Worm (Caenorhabditis elegans): ENCODE measurements around the gene F56D2.8.
A peak's percentile ranks its signal among the peaks of the same experiment; 100 is the strongest.

DNA sequence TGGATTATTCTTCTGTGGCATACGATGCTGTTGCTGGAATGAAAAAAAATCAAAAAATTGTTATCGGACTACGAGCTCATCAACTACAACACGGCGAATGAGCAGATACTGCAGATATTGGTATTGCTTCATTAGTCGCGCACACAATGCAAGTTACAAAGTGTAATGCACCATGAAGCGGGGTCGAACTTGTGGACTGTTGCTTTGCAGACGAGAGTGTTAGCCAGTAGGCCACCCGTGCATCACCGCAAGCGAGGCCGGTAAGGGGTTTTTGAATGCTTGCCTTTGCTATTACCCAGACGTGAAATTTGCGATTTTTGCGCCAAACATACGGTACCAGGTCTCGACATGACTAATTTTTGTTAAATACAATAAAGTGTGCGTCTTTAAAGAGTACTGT is 19.3 kb upstream of the F56D2.8 start:
- TF ChIP-seq nhr-76 (tag; optimal IDR thresholded peaks at IDR 0.05) (peak; percentile 47), unc-62 (GFP tag; optimal IDR thresholded peaks at IDR 0.05) (peak; percentile 30)
